Worm (Caenorhabditis elegans): ENCODE data around the gene Y53C12A.3.

Y53C12A.3 gene

DNA sequence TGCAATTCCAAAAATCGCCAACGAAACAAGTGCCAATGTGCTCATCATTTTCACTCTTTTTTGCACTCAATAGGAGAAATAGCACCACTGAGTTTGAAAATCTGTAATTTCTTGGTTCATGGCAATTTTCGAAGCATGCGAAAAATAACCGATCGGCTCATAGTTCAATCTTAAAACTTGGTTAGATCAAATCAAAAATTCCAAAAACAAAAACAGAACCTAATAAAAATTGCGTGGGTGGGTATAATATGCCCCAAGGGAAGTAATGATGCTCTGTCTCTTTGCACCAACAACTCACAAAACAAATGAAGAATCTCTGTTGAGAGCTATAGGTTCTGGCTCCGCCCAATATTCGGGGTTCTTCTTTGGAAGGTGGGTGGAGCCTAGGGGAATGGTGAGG, 14.2 kb downstream of the Y53C12A.3 start, which contains the start of gene nlp-11:
Gene nlp-11 (minus strand): TSS at position 101 of the 400 bp plus-strand sequence.
- TF ChIP-seq eor-1 (tag; optimal IDR thresholded peaks at IDR 0.05) (no peak), egl-27 (tag; optimal IDR thresholded peaks at IDR 0.05) (no peak), nhr-76 (tag; optimal IDR thresholded peaks at IDR 0.05) (no peak), pqm-1 (tag; optimal IDR thresholded peaks at IDR 0.05) (no peak)

DNA sequence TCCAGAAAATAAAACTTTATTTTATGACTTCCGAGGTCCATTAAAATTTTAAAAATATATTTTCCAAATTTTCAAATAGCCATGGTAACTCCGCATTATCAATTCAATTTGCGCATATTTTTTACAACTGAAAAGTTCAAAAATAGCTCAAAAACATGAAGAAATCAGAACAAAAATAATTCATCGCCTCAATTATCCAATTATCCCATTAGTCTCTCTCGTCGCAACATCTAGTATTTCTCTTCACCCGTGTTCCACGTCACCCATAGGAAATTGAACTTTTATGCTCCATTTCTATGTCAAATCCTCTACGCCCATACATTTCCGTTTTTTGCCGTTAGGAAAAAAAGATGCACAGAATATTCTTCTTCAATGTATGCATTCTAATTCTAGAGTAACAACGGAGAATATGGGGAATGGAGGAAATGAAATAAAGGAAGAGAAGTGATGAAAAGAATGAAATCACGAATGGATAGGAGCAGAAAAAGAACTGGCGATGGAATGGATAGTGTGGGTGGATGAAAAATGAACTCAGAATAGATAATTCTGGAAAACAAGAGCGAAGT, 15.9 kb downstream of the Y53C12A.3 start:
- no peak for TF ChIP-seq nhr-25 (tag; optimal IDR thresholded peaks at IDR 0.05)
- no peak for TF ChIP-seq ZK546.5 (tag; optimal IDR thresholded peaks at IDR 0.05)
- no peak for TF ChIP-seq skn-1 (tag; optimal IDR thresholded peaks at IDR 0.05)
- no peak for TF ChIP-seq lsy-12 (tag; optimal IDR thresholded peaks at IDR 0.05)
- TF ChIP-seq mml-1 (tag; optimal IDR thresholded peaks at IDR 0.05), result no peak
- peak; percentile 96 for TF ChIP-seq fkh-10 (GFP tag; optimal IDR thresholded peaks at IDR 0.05)
- TF ChIP-seq snpc-4 (tag; optimal IDR thresholded peaks at IDR 0.05), result no peak
- no peak for TF ChIP-seq mdl-1 (tag; optimal IDR thresholded peaks at IDR 0.05)

DNA sequence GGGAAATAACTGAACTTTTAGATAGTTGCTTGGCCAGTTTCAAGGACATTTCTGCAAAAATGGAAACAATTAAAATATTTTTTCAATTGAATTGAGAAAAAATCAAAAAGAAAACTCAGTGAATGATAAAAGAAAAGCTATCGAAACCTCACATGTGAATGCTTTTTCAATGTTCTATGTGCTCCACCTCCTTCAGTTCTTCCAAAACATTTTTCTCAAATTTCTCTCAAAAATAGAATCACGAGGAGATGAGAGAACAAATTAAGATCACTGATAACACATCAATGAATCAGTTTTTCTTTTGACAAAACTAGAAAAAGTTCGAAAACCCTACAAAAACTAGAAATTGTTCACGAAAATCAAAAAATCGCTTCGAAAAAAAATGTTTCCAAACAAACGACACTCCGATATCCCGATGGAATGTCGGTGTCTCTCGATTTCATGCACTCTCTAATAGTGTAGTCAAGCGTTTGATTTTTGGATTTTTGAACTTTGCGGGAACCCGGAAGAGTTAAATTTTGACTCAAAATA, 19.3 kb downstream of the Y53C12A.3 start, which contains the start of gene ZK1320.9:
Gene ZK1320.9 (minus strand): TSS at position 51 of the 531 bp plus-strand sequence.
- TF ChIP-seq ztf-11 (tag; optimal IDR thresholded peaks at IDR 0.05) (no peak), elt-1 (tag; optimal IDR thresholded peaks at IDR 0.05) (no peak), nfya-1 (tag; optimal IDR thresholded peaks at IDR 0.05; ENCODE audit: insufficient read depth) (no peak), hmg-11 (tag; optimal IDR thresholded peaks at IDR 0.05) (no peak), nhr-77 (tag; optimal IDR thresholded peaks at IDR 0.05) (no peak), egl-5 (tag; optimal IDR thresholded peaks at IDR 0.05) (no peak), snpc-4 (tag; optimal IDR thresholded peaks at IDR 0.05) (no peak), daf-12 (tag; optimal IDR thresholded peaks at IDR 0.05) (no peak), sea-2 (GFP tag; optimal IDR thresholded peaks at IDR 0.05) (no peak), mml-1 (tag; optimal IDR thresholded peaks at IDR 0.05) (no peak), fos-1 (tag; optimal IDR thresholded peaks at IDR 0.05) (no peak), pqm-1 (tag; optimal IDR thresholded peaks at IDR 0.05) (no peak), ceh-16 (tag; optimal IDR thresholded peaks at IDR 0.05) (no peak), aly-2 (tag; optimal IDR thresholded peaks at IDR 0.05) (no peak), ceh-28 (tag; optimal IDR thresholded peaks at IDR 0.05) (no peak), R02D3.7 (tag; optimal IDR thresholded peaks at IDR 0.05) (no peak), zag-1 (tag; optimal IDR thresholded peaks at IDR 0.05) (no peak), lin-39 (tag; optimal IDR thresholded peaks at IDR 0.05) (no peak), eor-1 (tag; optimal IDR thresholded peaks at IDR 0.05) (no peak), nhr-12 (tag; optimal IDR thresholded peaks at IDR 0.05) (no peak), nhr-23 (tag; optimal IDR thresholded peaks at IDR 0.05) (no peak), egl-27 (tag; optimal IDR thresholded peaks at IDR 0.05) (no peak), nhr-25 (tag; optimal IDR thresholded peaks at IDR 0.05) (peak; percentile 18), nhr-43 (tag; optimal IDR thresholded peaks at IDR 0.05; ENCODE audit: poor library complexity, severe bottlenecking) (no peak), pha-4 (tag; optimal IDR thresholded peaks at IDR 0.05) (peak; percentile 33), fkh-10 (GFP tag; optimal IDR thresholded peaks at IDR 0.05) (no peak), elt-3 (tag; optimal IDR thresholded peaks at IDR 0.05) (no peak), nhr-76 (tag; optimal IDR thresholded peaks at IDR 0.05) (peak; percentile 59), fkh-2 (tag; optimal IDR thresholded peaks at IDR 0.05) (no peak), ceh-9 (tag; optimal IDR thresholded peaks at IDR 0.05) (no peak), lsy-12 (tag; optimal IDR thresholded peaks at IDR 0.05) (no peak), elt-2 (tag; optimal IDR thresholded peaks at IDR 0.05) (peak; percentile 50), tbx-2 (tag; optimal IDR thresholded peaks at IDR 0.05) (no peak), nhr-237 (tag; optimal IDR thresholded peaks at IDR 0.05) (no peak), ama-1 (optimal IDR thresholded peaks at IDR 0.05) (no peak), nhr-28 (tag; optimal IDR thresholded peaks at IDR 0.05) (no peak), lin-15B (tag; optimal IDR thresholded peaks at IDR 0.05) (peak; percentile 13), unc-62 (GFP tag; optimal IDR thresholded peaks at IDR 0.05) (no peak), unc-39 (tag; optimal IDR thresholded peaks at IDR 0.05) (no peak)

Measured in whole organism, L3 larva.